Worm (Caenorhabditis elegans) whole organism, L4/young adult: ENCODE results near the gene Y69A2AR.47.

Source experiments
- dao-5 ChIP-seq: sonication (generic microtip); optimal IDR thresholded peaks from 2 replicates; lab custom pipeline; 2016; ENCODE audit warnings: missing genotype, missing genetic modification characterization, moderate library complexity, missing compliant biosample characterization
- him-1 ChIP-seq: sonication (generic microtip); optimal IDR thresholded peaks from 2 replicates; lab custom pipeline; 2016; ENCODE audit warnings: missing genotype, missing genetic modification reagents, missing genetic modification characterization, missing compliant biosample characterization

ce11 chrIV:2616853-2617252 is 19.3 kb downstream of the Y69A2AR.47 start:
- TF ChIP-seq him-1 (tag; lab: Kevin White, UChicago) (no peak), dao-5 (tag; lab: Kevin White, UChicago) (no peak)
